Worm (Caenorhabditis elegans): ENCODE data around the gene Y38H6C.23.

ce11 chrV:20534072-20534471, 22.1 kb downstream of the Y38H6C.23 start, which contains the start of gene famh-161:
- TF ChIP-seq dpl-1 (GFP tag; optimal IDR thresholded peaks at IDR 0.05): no peak
- no peak for TF ChIP-seq nhr-120 (GFP tag; IDR thresholded peaks at IDR 0.05)
- TF ChIP-seq nhr-27 (tag; optimal IDR thresholded peaks at IDR 0.05): no peak
- no peak for TF ChIP-seq lin-35 (GFP tag; optimal IDR thresholded peaks at IDR 0.05)
- TF ChIP-seq B0035.1 (tag; optimal IDR thresholded peaks at IDR 0.05): no peak
- no peak for TF ChIP-seq let-607 (tag; optimal IDR thresholded peaks at IDR 0.05)
- TF ChIP-seq lsl-1 (GFP tag; optimal IDR thresholded peaks at IDR 0.05): no peak
- TF ChIP-seq hlh-12 (tag; optimal IDR thresholded peaks at IDR 0.05): no peak
- TF ChIP-seq attf-3 (GFP tag; conservative IDR thresholded peaks at IDR 0.05): no peak
- no peak for TF ChIP-seq somi-1 (GFP tag; optimal IDR thresholded peaks at IDR 0.05)
- no peak for TF ChIP-seq snpc-4 (GFP tag; optimal IDR thresholded peaks at IDR 0.05)
- TF ChIP-seq snpc-4 (tag; optimal IDR thresholded peaks at IDR 0.05): no peak
- TF ChIP-seq hmg-20 (GFP tag; IDR thresholded peaks at IDR 0.05): no peak

Measured in whole organism, young adult.